Worm (Caenorhabditis elegans) whole organism, L2 larva: ENCODE data around the gene C25E10.5.

ENCODE experiments used
- C34F6.9 ChIP-seq: fragments of 150-350 bp; optimal IDR thresholded peaks from 2 replicates; lab custom pipeline; 2014; ENCODE audit warnings: missing biosample characterization, missing genetic modification characterization
- F13H6.1 ChIP-seq: sonication (generic microtip); optimal IDR thresholded peaks from 2 replicates; lab custom pipeline; 2016; ENCODE audit warnings: missing genetic modification characterization, missing compliant biosample characterization
- R02D3.7 ChIP-seq: fragments of 150-350 bp; optimal IDR thresholded peaks from 2 replicates; lab custom pipeline; 2014; ENCODE audit warnings: missing biosample characterization, missing genetic modification characterization
- Y55F3AM.14 ChIP-seq: fragments of 200-800 bp; sonication (Bioruptor generic); optimal IDR thresholded peaks from 2 replicates; lab custom pipeline; 2018; ENCODE audit warnings: mild to moderate bottlenecking, missing genetic modification characterization, missing compliant biosample characterization
- ZK546.5 ChIP-seq: sonication (generic microtip); optimal IDR thresholded peaks from 2 replicates; lab custom pipeline; 2017; ENCODE audit warnings: missing biosample characterization, missing genetic modification characterization
- alr-1 ChIP-seq: fragments of 150-350 bp; optimal IDR thresholded peaks from 2 replicates; lab custom pipeline; 2014; ENCODE audit warnings: missing biosample characterization, missing genetic modification characterization
- aly-2 ChIP-seq: fragments of 150-350 bp; optimal IDR thresholded peaks from 2 replicates; lab custom pipeline; 2014; ENCODE audit warnings: missing biosample characterization, missing genetic modification characterization
- ama-1 ChIP-seq: fragments of 150-350 bp; optimal IDR thresholded peaks from 2 replicates; lab custom pipeline; 2018; ENCODE audit warnings: inconsistent platforms
- blmp-1 ChIP-seq: sonication (generic microtip); optimal IDR thresholded peaks from 2 replicates; lab custom pipeline; 2017; ENCODE audit warnings: missing genetic modification characterization, mild to moderate bottlenecking, missing compliant biosample characterization, antibody characterized with exemption, moderate library complexity; ENCODE audit not compliant: insufficient read depth
- ceh-16 ChIP-seq: fragments of 150-350 bp; optimal IDR thresholded peaks from 2 replicates; lab custom pipeline; 2014; ENCODE audit warnings: missing biosample characterization, missing genetic modification characterization
- ceh-82 ChIP-seq: fragments of 150-350 bp; optimal IDR thresholded peaks from 2 replicates; lab custom pipeline; 2014; ENCODE audit warnings: missing biosample characterization, missing genetic modification characterization
- crh-2 ChIP-seq: sonication (generic microtip); optimal IDR thresholded peaks from 2 replicates; lab custom pipeline; 2017; ENCODE audit warnings: missing biosample characterization, missing genetic modification characterization
- dmd-4 ChIP-seq: sonication (generic microtip); optimal IDR thresholded peaks from 2 replicates; lab custom pipeline; 2017; ENCODE audit warnings: missing biosample characterization, missing genetic modification characterization
- egl-27 ChIP-seq: sonication (generic microtip); optimal IDR thresholded peaks from 3 replicates; lab custom pipeline; 2017; ENCODE audit warnings: missing biosample characterization, missing genetic modification reagents, missing genetic modification characterization
- elt-3 ChIP-seq: sonication (generic microtip); optimal IDR thresholded peaks from 2 replicates; lab custom pipeline; 2017; ENCODE audit warnings: missing biosample characterization, missing genetic modification characterization
- gmeb-1 ChIP-seq: fragments of 150-350 bp; optimal IDR thresholded peaks from 2 replicates; lab custom pipeline; 2014; ENCODE audit warnings: missing biosample characterization, missing genetic modification characterization
- lin-13 ChIP-seq: fragments of 150-350 bp; optimal IDR thresholded peaks from 2 replicates; lab custom pipeline; 2014; ENCODE audit warnings: missing biosample characterization, missing genetic modification reagents, missing genetic modification characterization
- lin-39 ChIP-seq: fragments of 150-350 bp; optimal IDR thresholded peaks from 2 replicates; lab custom pipeline; 2014; ENCODE audit warnings: missing biosample characterization, missing genetic modification reagents, missing genetic modification characterization
- mab-5 ChIP-seq: fragments of 150-350 bp; optimal IDR thresholded peaks from 2 replicates; lab custom pipeline; 2014; ENCODE audit warnings: missing biosample characterization, missing genetic modification characterization
- mbf-1 ChIP-seq: sonication (generic microtip); optimal IDR thresholded peaks from 2 replicates; lab custom pipeline; 2017; ENCODE audit warnings: missing biosample characterization, missing genetic modification characterization
- mdl-1 ChIP-seq, 2 experiments: fragments of 150-350 bp in 1 of 2; sonication (generic microtip) in 1 of 2; optimal IDR thresholded peaks; 2 replicates each; lab custom pipeline; 2017; ENCODE audit warnings: missing biosample characterization in 2 of 2, missing genetic modification characterization in 2 of 2
- nhr-12 ChIP-seq: fragments of 150-350 bp; optimal IDR thresholded peaks from 2 replicates; lab custom pipeline; 2014; ENCODE audit warnings: missing biosample characterization, missing genetic modification characterization
- nhr-129 ChIP-seq: fragments of 150-350 bp; optimal IDR thresholded peaks from 2 replicates; lab custom pipeline; 2014; ENCODE audit warnings: missing biosample characterization, missing genetic modification characterization
- nhr-21 ChIP-seq: fragments of 150-350 bp; optimal IDR thresholded peaks from 2 replicates; lab custom pipeline; 2014; ENCODE audit warnings: missing biosample characterization, missing genetic modification characterization
- nhr-237 ChIP-seq: fragments of 150-350 bp; optimal IDR thresholded peaks from 2 replicates; lab custom pipeline; 2014; ENCODE audit warnings: missing biosample characterization, missing genetic modification characterization
- nhr-25 ChIP-seq: fragments of 150-350 bp; sonication (generic microtip); optimal IDR thresholded peaks from 3 replicates; lab custom pipeline; 2014; ENCODE audit warnings: missing biosample characterization, missing genetic modification characterization
- nhr-6 ChIP-seq: fragments of 150-350 bp; optimal IDR thresholded peaks from 2 replicates; lab custom pipeline; 2014; ENCODE audit warnings: missing biosample characterization, missing genetic modification characterization
- peb-1 ChIP-seq: fragments of 150-350 bp; optimal IDR thresholded peaks from 2 replicates; lab custom pipeline; 2014; ENCODE audit warnings: missing biosample characterization, missing genetic modification characterization
- sem-4 ChIP-seq: fragments of 150-350 bp; optimal IDR thresholded peaks from 2 replicates; lab custom pipeline; 2014; ENCODE audit warnings: missing biosample characterization, missing genetic modification reagents, missing genetic modification characterization
- sma-3 ChIP-seq: sonication (generic microtip); optimal IDR thresholded peaks from 2 replicates; lab custom pipeline; 2016; ENCODE audit warnings: missing genetic modification reagents, missing genetic modification characterization, missing compliant biosample characterization
- snpc-4 ChIP-seq: fragments of 150-350 bp; optimal IDR thresholded peaks from 2 replicates; lab custom pipeline; 2014; ENCODE audit warnings: missing biosample characterization, missing genetic modification characterization
- unc-55 ChIP-seq: fragments of 150-350 bp; sonication (generic microtip); optimal IDR thresholded peaks from 3 replicates; lab custom pipeline; 2014; ENCODE audit warnings: missing biosample characterization, missing genetic modification reagents, missing genetic modification characterization
- unc-62 ChIP-seq: fragments of 150-350 bp; optimal IDR thresholded peaks from 2 replicates; lab custom pipeline; 2014; ENCODE audit warnings: missing biosample characterization, missing genetic modification reagents, missing genetic modification characterization
- zag-1 ChIP-seq: fragments of 150-350 bp; optimal IDR thresholded peaks from 2 replicates; lab custom pipeline; 2014; ENCODE audit warnings: missing biosample characterization, missing genetic modification characterization
- ztf-1 ChIP-seq: fragments of 200-800 bp; sonication (Bioruptor generic); conservative IDR thresholded peaks from 2 replicates; pipeline ENCODE4 v1.3.6; 2022; ENCODE audit warnings: missing genetic modification characterization, missing compliant biosample characterization
- ztf-4 ChIP-seq: fragments of 150-350 bp; optimal IDR thresholded peaks from 2 replicates; lab custom pipeline; 2014; ENCODE audit warnings: missing biosample characterization, missing genetic modification characterization

C25E10.5 gene

ce11 chrV:9035685-9036084 is 5.3 kb downstream of the C25E10.5 start, which contains the start of gene srsx-34:
Gene srsx-34 (plus strand): TSS chrV:9035985.
- TF ChIP-seq nhr-6 (tag; lab: Kevin White, UChicago) = no peak
- TF ChIP-seq, all 48 proteins: peak for 0

- TF ChIP-seq F13H6.1 = no peak
- TF ChIP-seq mbf-1 (tag; lab: Kevin White, UChicago) = no peak
- TF ChIP-seq blmp-1 (tag; lab: Kevin White, UChicago) = no peak
- TF ChIP-seq alr-1 (tag; lab: Kevin White, UChicago) = no peak
- TF ChIP-seq mdl-1 (tag; optimal IDR thresholded peaks at IDR 0.05; lab: Kevin White, UChicago) = no peak
- no peak for TF ChIP-seq nhr-237 (tag; lab: Kevin White, UChicago)
- no peak for TF ChIP-seq sma-3 (GFP tag; lab: Kevin White, UChicago)
- TF ChIP-seq aly-2 (tag; lab: Kevin White, UChicago) = no peak
- no peak for TF ChIP-seq dmd-4 (tag; lab: Kevin White, UChicago)
- no peak for TF ChIP-seq nhr-129 (tag; lab: Kevin White, UChicago)
- no peak for TF ChIP-seq lin-13 (GFP tag; lab: Kevin White, UChicago)
- no peak for TF ChIP-seq nhr-21 (tag; lab: Kevin White, UChicago)
Measured at ce11 chrV:9041030-9041429, 10.7 kb downstream of the C25E10.5 start, which contains the start of gene cyp-33B1. Gene cyp-33B1 (plus strand): TSS chrV:9041330.

- TF ChIP-seq mbf-1 (tag; lab: Kevin White, UChicago) (no peak), elt-3 (tag; lab: Kevin White, UChicago) (no peak), crh-2 (tag; lab: Kevin White, UChicago) (no peak), ztf-1 (no peak), unc-62 (GFP tag; lab: Kevin White, UChicago) (no peak), gmeb-1 (tag; lab: Kevin White, UChicago) (no peak), ztf-4 (tag; lab: Kevin White, UChicago) (no peak), ceh-82 (tag; lab: Kevin White, UChicago) (no peak), lin-39 (tag; lab: Kevin White, UChicago) (no peak), snpc-4 (no peak)
- TF ChIP-seq, all 48 proteins: peak for 0
Measured at ce11 chrV:9044871-9045270, 14.5 kb downstream of the C25E10.5 start, which contains the start of gene nhr-30. Gene nhr-30 (plus strand): TSS chrV:9045171.

DNA sequence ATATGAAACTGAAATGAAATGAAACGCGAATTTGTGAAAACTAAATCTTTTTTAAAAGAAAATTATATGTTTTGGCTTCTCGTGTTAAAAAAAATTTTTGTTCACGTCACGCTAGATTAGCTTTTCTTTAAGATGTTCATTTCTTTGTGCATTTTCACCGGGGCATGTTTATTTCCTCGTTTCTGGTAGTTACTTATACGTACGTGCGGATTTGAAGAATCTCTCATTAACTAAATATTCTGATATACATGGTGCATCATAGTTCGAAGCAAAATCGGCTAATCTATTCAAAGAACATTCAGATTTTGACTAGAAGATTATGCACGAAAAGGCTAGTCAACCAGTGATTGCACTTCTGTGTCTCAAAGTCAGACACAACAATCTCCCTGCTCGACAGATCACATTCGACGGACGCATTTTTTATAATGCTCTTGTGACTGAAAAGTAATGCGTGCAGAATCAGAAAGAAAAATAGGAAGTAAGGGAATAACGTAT is 17.3 kb downstream of the C25E10.5 start, which contains the start of gene C25E10.17:
TSS of gene C25E10.17 (minus strand) at position 51 of the 495 bp plus-strand sequence.
- no peak for TF ChIP-seq mbf-1 (tag; lab: Kevin White, UChicago)
- TF ChIP-seq mab-5 = no peak
- peak; percentile 26 for TF ChIP-seq nhr-21 (tag; lab: Kevin White, UChicago)
- TF ChIP-seq nhr-12 (tag; lab: Kevin White, UChicago) = no peak
- TF ChIP-seq gmeb-1 (tag; lab: Kevin White, UChicago) = no peak
- no peak for TF ChIP-seq nhr-6 (tag; lab: Kevin White, UChicago)
- no peak for TF ChIP-seq ztf-1

DNA sequence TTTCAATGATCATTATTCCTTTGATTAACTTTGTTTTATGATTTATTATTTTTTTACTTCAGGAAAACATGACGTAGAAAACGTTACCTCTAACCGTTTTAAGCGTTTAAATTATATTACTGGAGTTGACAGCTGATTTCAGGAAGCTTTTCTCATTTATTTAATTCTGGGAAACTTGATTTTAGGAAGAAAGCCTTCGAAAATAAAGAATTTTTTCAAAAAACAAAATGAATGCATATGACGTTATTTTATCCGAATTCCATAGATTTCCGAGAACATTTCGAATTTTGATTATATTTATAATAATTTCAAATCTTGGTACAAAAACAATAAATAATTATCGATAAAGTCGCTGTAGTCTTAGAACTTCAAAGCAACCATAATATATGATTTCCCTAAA is 18.9 kb downstream of the C25E10.5 start:
- TF ChIP-seq aly-2 (tag; lab: Kevin White, UChicago) (no peak), snpc-4 (no peak), zag-1 (tag; lab: Kevin White, UChicago) (no peak), R02D3.7 (no peak), unc-55 (no peak), C34F6.9 (tag; lab: Kevin White, UChicago) (no peak), ceh-16 (tag; lab: Kevin White, UChicago) (no peak), Y55F3AM.14 (GFP tag; lab: Kevin White, UChicago) (no peak), nhr-21 (tag; lab: Kevin White, UChicago) (no peak)
- TF ChIP-seq, all 48 proteins: peak for 0

DNA sequence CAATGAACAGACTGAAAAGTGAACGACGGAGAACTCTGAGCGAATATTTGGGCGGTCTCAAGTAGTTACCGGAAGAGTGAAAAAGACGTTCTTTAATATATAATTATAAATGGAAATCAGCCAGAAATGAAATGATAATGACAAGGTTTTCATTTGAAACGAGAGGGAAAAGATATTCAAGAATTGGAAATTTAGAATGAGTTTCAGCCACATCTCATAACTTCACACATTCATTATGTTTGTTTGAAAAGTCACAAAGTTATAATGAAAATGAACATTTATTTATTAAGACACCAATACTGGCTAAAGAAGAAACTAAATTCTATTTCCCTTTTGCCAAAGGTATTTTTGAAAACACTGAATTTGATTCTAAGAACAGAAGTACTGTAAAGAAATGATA is 20.8 kb downstream of the C25E10.5 start, which contains the start of gene C25E10.7:
TSS of gene C25E10.7 (minus strand) at position 101 of the 400 bp plus-strand sequence.
- TF ChIP-seq mdl-1 (tag; optimal IDR thresholded peaks at IDR 0.05; lab: Kevin White, UChicago) (no peak), Y55F3AM.14 (GFP tag; lab: Kevin White, UChicago) (no peak), ama-1 (lab: Kevin White, UChicago) (no peak), peb-1 (tag; lab: Kevin White, UChicago) (no peak), sem-4 (tag; lab: Kevin White, UChicago) (no peak), mbf-1 (tag; lab: Kevin White, UChicago) (no peak), C34F6.9 (tag; lab: Kevin White, UChicago) (no peak), alr-1 (tag; lab: Kevin White, UChicago) (no peak), unc-55 (no peak), nhr-6 (tag; lab: Kevin White, UChicago) (no peak), egl-27 (no peak), ZK546.5 (tag; lab: Kevin White, UChicago) (no peak), lin-39 (tag; lab: Kevin White, UChicago) (no peak), ztf-1 (no peak), nhr-25 (tag; lab: Kevin White, UChicago) (no peak)
